Fruit fly (Drosophila melanogaster): Measurements from ENCODE around the gene CG9992.

dm6 chrX:16371923-16372322, 12.8 kb downstream of the CG9992 start:
- TF ChIP-seq CG10348 (GFP tag; IDR thresholded peaks at IDR 0.05) = no peak
- TF ChIP-seq D1 (tag; optimal IDR thresholded peaks at IDR 0.05) = peak; percentile 51

Data from whole organism, pupa.